Worm (Caenorhabditis elegans) whole organism, mixed stage, embryonic: Measurements from ENCODE around the gene F26A10.2.

Source experiments
- ceh-39 ChIP-seq: fragments of 150-350 bp; optimal IDR thresholded peaks from 2 replicates; lab custom pipeline; 2014; ENCODE audit warnings: missing biosample characterization, missing genetic modification characterization
- ceh-83 ChIP-seq: fragments of 200-800 bp; sonication (Bioruptor generic); optimal IDR thresholded peaks from 2 replicates; lab custom pipeline; 2018; ENCODE audit warnings: mild to moderate bottlenecking, missing genetic modification characterization, missing compliant biosample characterization
- drap-1 ChIP-seq: fragments of 200-800 bp; sonication (Bioruptor generic); optimal IDR thresholded peaks from 3 replicates; lab custom pipeline; 2018; ENCODE audit warnings: mild to moderate bottlenecking, missing genetic modification characterization, missing compliant biosample characterization
- elt-1 ChIP-seq: sonication (generic microtip); optimal IDR thresholded peaks from 2 replicates; lab custom pipeline; 2017; ENCODE audit warnings: missing genetic modification characterization, mild to moderate bottlenecking, missing compliant biosample characterization, antibody characterized with exemption, moderate library complexity, borderline replicate concordance; ENCODE audit not compliant: insufficient read depth
- flh-1 ChIP-seq: fragments of 200-800 bp; sonication (Bioruptor generic); optimal IDR thresholded peaks from 2 replicates; lab custom pipeline; 2018; ENCODE audit warnings: mild to moderate bottlenecking, missing genetic modification characterization, moderate library complexity, missing compliant biosample characterization
- hlh-1 ChIP-seq: fragments of 150-350 bp; optimal IDR thresholded peaks from 2 replicates; lab custom pipeline; 2014; ENCODE audit warnings: missing biosample characterization, missing genetic modification reagents, missing genetic modification characterization
- mep-1 ChIP-seq: fragments of 150-350 bp; optimal IDR thresholded peaks from 2 replicates; lab custom pipeline; 2017; ENCODE audit warnings: missing biosample characterization, missing genetic modification reagents, missing genetic modification characterization, inconsistent platforms
- nhr-237 ChIP-seq: fragments of 150-350 bp; optimal IDR thresholded peaks from 2 replicates; lab custom pipeline; 2014; ENCODE audit warnings: missing biosample characterization, missing genetic modification characterization
- nhr-76 ChIP-seq: sonication (generic microtip); optimal IDR thresholded peaks from 2 replicates; lab custom pipeline; 2017; ENCODE audit warnings: missing biosample characterization, missing genetic modification characterization
- pha-4 ChIP-seq: fragments of 150-350 bp; optimal IDR thresholded peaks from 2 replicates; lab custom pipeline; 2018; ENCODE audit warnings: missing biosample characterization, missing genetic modification reagents, missing genetic modification characterization
- unc-62 ChIP-seq: fragments of 150-350 bp; optimal IDR thresholded peaks from 2 replicates; lab custom pipeline; 2014; ENCODE audit warnings: missing biosample characterization, missing genetic modification reagents, missing genetic modification characterization
- ztf-11 ChIP-seq: fragments of 150-350 bp; optimal IDR thresholded peaks from 2 replicates; lab custom pipeline; 2014; ENCODE audit warnings: missing biosample characterization, missing genetic modification characterization

DNA sequence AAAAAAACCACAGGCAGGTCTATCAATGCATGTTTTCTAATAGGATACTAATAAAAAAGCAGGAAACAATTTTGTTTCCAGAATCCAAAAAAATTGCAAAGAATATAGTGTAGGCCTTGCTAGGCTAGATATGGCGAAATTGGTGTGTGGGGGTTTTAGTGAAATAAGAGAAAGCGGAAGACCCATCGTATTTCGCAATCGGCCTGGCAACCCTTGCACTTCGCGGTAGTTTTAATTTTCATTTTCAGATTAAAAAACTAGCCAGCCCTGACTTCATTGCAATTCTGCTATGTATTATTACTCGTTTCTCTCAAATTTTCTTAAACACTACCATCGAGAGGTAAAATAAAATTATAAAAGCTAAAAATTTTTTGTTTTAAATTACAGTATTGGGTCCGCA, 29.7 kb upstream of the F26A10.2 start:
- TF ChIP-seq ztf-11 (tag; lab: Kevin White, UChicago): no peak
- TF ChIP-seq ceh-83 (GFP tag; lab: Kevin White, UChicago): no peak
- no peak for TF ChIP-seq pha-4 (tag; lab: Kevin White, UChicago)
- TF ChIP-seq hlh-1 (tag; lab: Kevin White, UChicago): no peak
- no peak for TF ChIP-seq nhr-76 (tag; lab: Kevin White, UChicago)
- TF ChIP-seq elt-1: no peak
- TF ChIP-seq unc-62: no peak
- no peak for TF ChIP-seq mep-1
- no peak for TF ChIP-seq flh-1 (GFP tag; lab: Kevin White, UChicago)
- no peak for TF ChIP-seq drap-1 (GFP tag; lab: Kevin White, UChicago)
- no peak for TF ChIP-seq nhr-237 (tag; lab: Kevin White, UChicago)
- TF ChIP-seq ceh-39 (tag; lab: Kevin White, UChicago): no peak
